Fruit fly (Drosophila melanogaster) whole organism, wandering third instar larva: ENCODE results near the gene DIP-kappa.

Experiments used
- br ChIP-seq: fragments of 200-800 bp; sonication (Bioruptor generic); optimal IDR thresholded peaks from 2 replicates; lab custom pipeline; 2016; ENCODE audit warnings: missing biosample characterization, missing genetic modification characterization
- ey ChIP-seq: fragments of 200-800 bp; sonication (Bioruptor generic); optimal IDR thresholded peaks from 2 replicates; lab custom pipeline; 2016; ENCODE audit warnings: missing biosample characterization, missing genetic modification characterization
- h ChIP-seq: fragments of 200-800 bp; sonication (Bioruptor generic); optimal IDR thresholded peaks from 3 replicates; lab custom pipeline; 2016; ENCODE audit warnings: missing biosample characterization, mild to moderate bottlenecking, missing genetic modification characterization

DNA sequence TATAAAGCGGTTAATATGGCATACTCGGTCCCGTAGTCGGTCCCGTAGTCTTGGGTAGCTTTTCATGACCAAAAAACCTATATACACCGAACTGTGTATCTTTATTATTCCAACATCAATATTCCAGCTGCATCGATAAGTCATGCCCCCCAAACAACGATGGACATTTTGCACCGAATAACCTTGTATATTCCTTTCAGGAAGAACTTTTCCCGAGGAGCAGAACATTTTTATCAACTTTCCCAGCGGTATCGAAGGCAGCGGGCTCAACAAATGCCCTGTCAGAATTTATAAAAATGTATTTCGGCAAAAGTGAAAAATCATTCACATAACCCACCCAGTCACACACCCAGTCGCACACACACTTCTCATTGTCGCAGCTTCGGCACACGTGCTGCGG, 29.5 kb upstream of the DIP-kappa start, which contains the start of gene TM9SF4:
- no peak for TF ChIP-seq h (GFP tag; lab: Kevin White, UChicago)
- TF ChIP-seq br: no peak
- no peak for TF ChIP-seq ey (GFP tag; lab: Kevin White, UChicago)
